Worm (Caenorhabditis elegans) whole organism, young adult: ENCODE measurements around the gene srd-17.

Source experiments
- B0261.1 ChIP-seq: sonication (generic microtip); optimal IDR thresholded peaks from 2 replicates; lab custom pipeline; 2016; ENCODE audit warnings: mild to moderate bottlenecking, missing genetic modification characterization, moderate library complexity, missing compliant biosample characterization
- C06A6.2 ChIP-seq: fragments of 200-800 bp; sonication (Bioruptor generic); conservative IDR thresholded peaks from 2 replicates; pipeline ENCODE4 v1.3.6; 2022; ENCODE audit warnings: missing genetic modification characterization, missing compliant biosample characterization
- C17E4.6 ChIP-seq: fragments of 200-800 bp; sonication (Bioruptor generic); IDR thresholded peaks from 2 replicates; pipeline ENCODE4 v1.3.6; 2022; ENCODE audit warnings: missing genetic modification reagents, missing genetic modification characterization, missing compliant biosample characterization
- F22D6.2 ChIP-seq: sonication (generic microtip); optimal IDR thresholded peaks from 2 replicates; lab custom pipeline; 2016; ENCODE audit warnings: mild to moderate bottlenecking, missing genetic modification characterization, missing compliant biosample characterization
- F23B12.7 ChIP-seq: sonication (generic microtip); optimal IDR thresholded peaks from 2 replicates; lab custom pipeline; 2017; ENCODE audit warnings: missing genetic modification characterization, mild to moderate bottlenecking, missing compliant biosample characterization, antibody characterized with exemption, moderate library complexity; ENCODE audit not compliant: insufficient read depth
- F37B4.10 ChIP-seq: fragments of 200-800 bp; sonication (Bioruptor generic); IDR thresholded peaks from 2 replicates; pipeline ENCODE4 v1.3.6; 2022; ENCODE audit warnings: missing genetic modification characterization, missing compliant biosample characterization
- F57C9.4 ChIP-seq: sonication (generic microtip); optimal IDR thresholded peaks from 2 replicates; lab custom pipeline; 2017; ENCODE audit warnings: mild to moderate bottlenecking, missing genetic modification characterization, missing compliant biosample characterization
- K11D2.4 ChIP-seq: fragments of 200-800 bp; sonication (Bioruptor generic); IDR thresholded peaks from 2 replicates; pipeline ENCODE4 v1.3.6; 2022; ENCODE audit warnings: missing genetic modification reagents, missing genetic modification characterization, missing compliant biosample characterization
- Y53F4B.3 ChIP-seq: fragments of 200-800 bp; sonication (Bioruptor generic); IDR thresholded peaks from 2 replicates; pipeline ENCODE4 v1.3.6; 2022; ENCODE audit warnings: missing genetic modification reagents, missing genetic modification characterization, missing compliant biosample characterization
- akir-1 ChIP-seq: fragments of 200-800 bp; sonication (Bioruptor generic); optimal IDR thresholded peaks from 2 replicates; lab custom pipeline; 2018; ENCODE audit warnings: mild to moderate bottlenecking, missing genetic modification characterization, moderate library complexity, missing compliant biosample characterization
- atf-7 ChIP-seq: sonication (generic microtip); optimal IDR thresholded peaks from 2 replicates; lab custom pipeline; 2017; ENCODE audit warnings: mild to moderate bottlenecking, missing genetic modification characterization, missing compliant biosample characterization
- ceh-40 ChIP-seq: fragments of 200-800 bp; sonication (Bioruptor generic); IDR thresholded peaks from 2 replicates; pipeline ENCODE4 v1.3.6; 2022; ENCODE audit warnings: missing genetic modification characterization, missing compliant biosample characterization
- efl-1 ChIP-seq: fragments of 150-350 bp; optimal IDR thresholded peaks from 2 replicates; lab custom pipeline; 2014; ENCODE audit warnings: missing biosample characterization, missing genetic modification reagents, missing genetic modification characterization
- fkh-3 ChIP-seq: sonication (generic microtip); optimal IDR thresholded peaks from 2 replicates; lab custom pipeline; 2016; ENCODE audit warnings: mild to moderate bottlenecking, missing genetic modification characterization, missing compliant biosample characterization
- hlh-12 ChIP-seq: sonication (generic microtip); optimal IDR thresholded peaks from 2 replicates; lab custom pipeline; 2016; ENCODE audit warnings: missing genetic modification characterization, missing compliant biosample characterization
- lin-26 ChIP-seq: fragments of 200-800 bp; sonication (Bioruptor generic); IDR thresholded peaks from 2 replicates; pipeline ENCODE4 v1.3.6; 2022; ENCODE audit warnings: missing genetic modification reagents, missing genetic modification characterization, missing compliant biosample characterization
- lir-1 ChIP-seq: fragments of 200-800 bp; sonication (Bioruptor generic); conservative IDR thresholded peaks from 2 replicates; pipeline ENCODE4 v1.3.6; 2022; ENCODE audit warnings: missing genetic modification reagents, missing genetic modification characterization, missing compliant biosample characterization
- lsy-27 ChIP-seq: sonication (generic microtip); optimal IDR thresholded peaks from 2 replicates; lab custom pipeline; 2017; ENCODE audit warnings: missing genetic modification characterization, mild to moderate bottlenecking, missing compliant biosample characterization, antibody characterized with exemption, missing genotype, borderline replicate concordance; ENCODE audit not compliant: insufficient read depth
- nhr-120 ChIP-seq: fragments of 200-800 bp; sonication (Bioruptor generic); IDR thresholded peaks from 2 replicates; pipeline ENCODE4 v1.3.6; 2022; ENCODE audit warnings: missing genetic modification characterization, missing compliant biosample characterization
- nhr-179 ChIP-seq: sonication (generic microtip); optimal IDR thresholded peaks from 2 replicates; lab custom pipeline; 2016; ENCODE audit warnings: mild to moderate bottlenecking, missing genetic modification characterization, missing compliant biosample characterization
- nhr-80 ChIP-seq: sonication (generic microtip); optimal IDR thresholded peaks from 2 replicates; lab custom pipeline; 2016; ENCODE audit warnings: missing genetic modification characterization, missing compliant biosample characterization
- pha-4 ChIP-seq: fragments of 150-350 bp; sonication (generic microtip); optimal IDR thresholded peaks from 2 replicates; lab custom pipeline; 2014; ENCODE audit warnings: missing biosample characterization, missing genetic modification reagents, missing genetic modification characterization
- snpc-3.4 ChIP-seq: sonication (generic microtip); optimal IDR thresholded peaks from 2 replicates; lab custom pipeline; 2017; ENCODE audit warnings: missing genetic modification characterization, mild to moderate bottlenecking, missing compliant biosample characterization, antibody characterized with exemption, moderate library complexity, missing genotype, missing genetic modification reagents
- ztf-26 ChIP-seq: sonication (generic microtip); optimal IDR thresholded peaks from 2 replicates; lab custom pipeline; 2017; ENCODE audit warnings: missing genetic modification characterization, missing compliant biosample characterization

srd-17 gene

DNA sequence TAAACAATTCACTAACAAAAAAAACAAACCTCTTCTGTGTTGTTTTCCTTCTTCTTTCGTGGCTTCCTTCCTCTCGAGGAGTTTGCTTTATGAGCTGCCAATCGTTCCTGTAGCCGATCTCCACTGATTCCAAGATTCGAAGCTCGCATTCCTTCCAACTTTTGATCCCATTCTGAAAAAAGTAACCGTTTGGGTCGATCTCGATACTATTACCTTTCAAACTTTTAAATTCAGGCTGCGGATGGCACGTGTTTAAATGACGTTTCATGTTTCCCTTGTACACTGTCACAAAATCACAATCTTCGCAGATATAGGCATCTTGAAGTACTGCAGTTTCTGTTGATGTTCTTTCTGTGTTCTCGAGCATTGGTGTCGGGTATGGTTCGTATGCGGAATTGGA lies 45.0 kb downstream of the srd-17 start:
- no peak for TF ChIP-seq ztf-26 (tag; lab: Kevin White, UChicago)
- no peak for TF ChIP-seq K11D2.4 (GFP tag; lab: Robert Waterston, UW)
- TF ChIP-seq B0261.1 (tag; lab: Kevin White, UChicago), result no peak
- TF ChIP-seq efl-1 (GFP tag; lab: Kevin White, UChicago), result no peak
- no peak for TF ChIP-seq atf-7 (tag; lab: Kevin White, UChicago)
- no peak for TF ChIP-seq Y53F4B.3 (GFP tag; lab: Robert Waterston, UW)
- no peak for TF ChIP-seq lsy-27 (tag; lab: Kevin White, UChicago)
- TF ChIP-seq snpc-3.4 (tag; lab: Kevin White, UChicago), result no peak
- no peak for TF ChIP-seq nhr-179
- TF ChIP-seq ceh-40 (GFP tag; lab: Robert Waterston, UW), result no peak
- no peak for TF ChIP-seq akir-1 (GFP tag; lab: Kevin White, UChicago)
- TF ChIP-seq, all 124 proteins: peak for 0

DNA sequence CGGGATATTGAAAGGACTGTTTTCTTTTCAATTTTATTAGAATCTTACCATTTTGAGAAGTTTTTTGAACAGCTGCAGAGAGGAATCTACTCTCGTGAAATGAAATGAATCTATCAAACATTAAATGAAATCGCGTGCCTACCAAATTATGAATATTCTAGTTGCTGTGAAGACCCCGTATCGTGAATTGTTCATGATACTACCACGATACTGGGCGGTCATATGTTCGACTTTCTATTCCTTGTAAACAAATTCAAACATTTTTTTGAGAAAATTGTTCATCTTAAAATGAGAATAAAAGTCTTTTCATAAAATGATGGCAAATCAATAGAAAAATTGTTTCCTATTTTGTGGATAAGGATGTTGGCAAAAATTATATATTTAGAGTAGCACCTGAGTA lies 46.7 kb downstream of the srd-17 start, which contains the start of gene gcy-34:
Gene gcy-34 (minus strand): TSS at position 101 of the 400 bp plus-strand sequence.
- no peak for TF ChIP-seq nhr-120 (GFP tag; lab: Robert Waterston, UW)
- no peak for TF ChIP-seq lir-1 (GFP tag; lab: Robert Waterston, UW)
- no peak for TF ChIP-seq fkh-3 (tag; lab: Kevin White, UChicago)
- no peak for TF ChIP-seq F23B12.7 (tag; lab: Kevin White, UChicago)
- TF ChIP-seq F22D6.2, result no peak
- no peak for TF ChIP-seq C06A6.2 (GFP tag; lab: Robert Waterston, UW)
- no peak for TF ChIP-seq F57C9.4 (tag; lab: Kevin White, UChicago)
- no peak for TF ChIP-seq C17E4.6 (GFP tag; lab: Robert Waterston, UW)
- TF ChIP-seq F37B4.10, result no peak
- TF ChIP-seq lin-26 (GFP tag; lab: Robert Waterston, UW), result no peak
- no peak for TF ChIP-seq pha-4 (tag; lab: Kevin White, UChicago)

DNA sequence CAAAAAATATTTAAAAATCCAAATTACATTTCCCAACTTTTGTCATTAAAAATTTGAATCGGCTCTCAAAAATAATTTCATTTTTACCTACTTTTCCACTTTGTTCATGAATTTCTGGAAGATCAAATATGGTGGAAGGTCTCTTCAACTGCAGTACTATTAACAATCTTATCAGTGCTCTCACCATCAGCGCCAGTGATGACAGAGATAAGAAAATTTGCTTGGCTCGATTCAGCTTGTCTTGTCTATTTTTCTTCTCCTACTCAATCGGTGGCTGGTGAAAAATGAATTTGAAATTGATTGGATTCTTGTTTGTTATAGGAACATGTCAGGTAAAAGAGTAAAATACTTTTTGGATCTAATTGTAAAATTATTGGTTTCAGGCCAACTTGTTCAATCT lies 51.5 kb downstream of the srd-17 start, which contains the start of gene cpz-2:
Gene cpz-2 (plus strand): TSS at position 210 of the 400 bp plus-strand sequence.
- TF ChIP-seq hlh-12 (tag; lab: Kevin White, UChicago), result no peak
- peak; percentile 74 for TF ChIP-seq nhr-80 (tag; lab: Kevin White, UChicago)
